Worm (Caenorhabditis elegans) whole organism, L4 larva: ENCODE measurements around the gene tbc-18.

Experiments used
- F26F4.8 ChIP-seq: fragments of 200-800 bp; sonication (Bioruptor generic); conservative IDR thresholded peaks from 2 replicates; pipeline ENCODE4 v1.3.6; 2022; ENCODE audit warnings: missing genetic modification characterization, missing compliant biosample characterization
- F37D6.2 ChIP-seq: sonication (generic microtip); optimal IDR thresholded peaks from 2 replicates; lab custom pipeline; 2016; ENCODE audit warnings: mild to moderate bottlenecking, missing genetic modification characterization, missing compliant biosample characterization
- F44E2.7 ChIP-seq: fragments of 200-800 bp; sonication (Bioruptor generic); IDR thresholded peaks from 2 replicates; pipeline ENCODE4 v2.1.2; 2022; ENCODE audit warnings: missing genetic modification characterization, missing compliant biosample characterization
- R02D3.7 ChIP-seq: fragments of 150-350 bp; sonication (generic microtip); optimal IDR thresholded peaks from 3 replicates; lab custom pipeline; 2014; ENCODE audit warnings: missing biosample characterization, missing genetic modification characterization
- T20F7.1 ChIP-seq: fragments of 200-800 bp; sonication (Bioruptor generic); optimal IDR thresholded peaks from 2 replicates; lab custom pipeline; 2018; ENCODE audit warnings: mild to moderate bottlenecking, missing genetic modification characterization, missing compliant biosample characterization
- Y105C5A.15 ChIP-seq: fragments of 200-800 bp; sonication (Bioruptor generic); IDR thresholded peaks from 2 replicates; pipeline ENCODE4 v1.3.6; 2022; ENCODE audit warnings: missing genetic modification characterization, missing compliant biosample characterization
- Y48G9A.11 ChIP-seq: fragments of 200-800 bp; sonication (Bioruptor generic); IDR thresholded peaks from 2 replicates; pipeline ENCODE4 v1.3.6; 2022; ENCODE audit warnings: missing genetic modification reagents, missing genetic modification characterization, missing compliant biosample characterization
- aha-1 ChIP-seq: fragments of 150-350 bp; peaks from one replicate; lab custom pipeline; 2014; ENCODE audit warnings: missing biosample characterization, missing genetic modification characterization
- aly-2 ChIP-seq: sonication (generic microtip); optimal IDR thresholded peaks from 2 replicates; lab custom pipeline; 2018; ENCODE audit warnings: missing biosample characterization, missing genetic modification characterization
- arid-1 ChIP-seq: fragments of 200-800 bp; sonication (Bioruptor generic); conservative IDR thresholded peaks from 2 replicates; pipeline ENCODE4 v1.3.6; 2022; ENCODE audit warnings: missing genetic modification reagents, missing genetic modification characterization, missing compliant biosample characterization
- ceh-32 ChIP-seq: sonication (generic microtip); optimal IDR thresholded peaks from 2 replicates; lab custom pipeline; 2016; ENCODE audit warnings: mild to moderate bottlenecking, missing genetic modification characterization, missing compliant biosample characterization; ENCODE audit not compliant: poor library complexity
- ceh-44 ChIP-seq: fragments of 200-800 bp; sonication (Bioruptor generic); IDR thresholded peaks from 2 replicates; pipeline ENCODE4 v1.3.6; 2022; ENCODE audit warnings: missing genetic modification reagents, missing genetic modification characterization, missing compliant biosample characterization
- ceh-82 ChIP-seq: sonication (generic microtip); optimal IDR thresholded peaks from 2 replicates; lab custom pipeline; 2017; ENCODE audit warnings: missing biosample characterization, missing genetic modification characterization
- ces-1 ChIP-seq: fragments of 150-350 bp; sonication (generic microtip); optimal IDR thresholded peaks from 4 replicates; lab custom pipeline; 2014; ENCODE audit warnings: missing biosample characterization, missing genetic modification reagents, missing genetic modification characterization
- cey-2 ChIP-seq: sonication (generic microtip); optimal IDR thresholded peaks from 3 replicates; lab custom pipeline; 2017; ENCODE audit warnings: missing genetic modification characterization, mild to moderate bottlenecking, missing compliant biosample characterization, antibody characterized with exemption, borderline replicate concordance; ENCODE audit not compliant: insufficient read depth
- daf-8 ChIP-seq: fragments of 200-800 bp; sonication (Bioruptor generic); IDR thresholded peaks from 2 replicates; pipeline ENCODE4 v1.3.6; 2022; ENCODE audit warnings: missing genetic modification characterization, missing compliant biosample characterization
- dmd-8 ChIP-seq: fragments of 200-800 bp; sonication (Bioruptor generic); IDR thresholded peaks from 2 replicates; pipeline ENCODE4 v1.3.6; 2022; ENCODE audit warnings: missing genetic modification characterization, missing compliant biosample characterization
- egl-27 ChIP-seq: sonication (generic microtip); optimal IDR thresholded peaks from 3 replicates; lab custom pipeline; 2017; ENCODE audit warnings: missing biosample characterization, missing genetic modification reagents, missing genetic modification characterization
- egl-43 ChIP-seq: fragments of 200-800 bp; sonication (Bioruptor generic); IDR thresholded peaks from 2 replicates; pipeline ENCODE4 v1.3.6; 2022; ENCODE audit warnings: missing genetic modification reagents, missing genetic modification characterization, missing compliant biosample characterization
- hlh-11 ChIP-seq: fragments of 200-800 bp; sonication (Bioruptor generic); optimal IDR thresholded peaks from 2 replicates; lab custom pipeline; 2018; ENCODE audit warnings: mild to moderate bottlenecking, missing genetic modification characterization, missing compliant biosample characterization
- hmg-1.1 ChIP-seq: fragments of 200-800 bp; sonication (Bioruptor generic); IDR thresholded peaks from 2 replicates; pipeline ENCODE4 v1.3.6; 2022; ENCODE audit warnings: missing genetic modification reagents, missing genetic modification characterization, missing compliant biosample characterization
- jun-1 ChIP-seq: fragments of 150-350 bp; optimal IDR thresholded peaks from 2 replicates; lab custom pipeline; 2014; ENCODE audit warnings: missing biosample characterization, missing genetic modification reagents, missing genetic modification characterization
- lim-7 ChIP-seq: fragments of 200-800 bp; sonication (Bioruptor generic); IDR thresholded peaks from 2 replicates; pipeline ENCODE4 v1.3.6; 2022; ENCODE audit warnings: missing genetic modification characterization, missing compliant biosample characterization
- lin-15B ChIP-seq: fragments of 150-350 bp; sonication (generic microtip); optimal IDR thresholded peaks from 3 replicates; lab custom pipeline; 2014; ENCODE audit warnings: missing biosample characterization, missing genetic modification characterization
- lin-29 ChIP-seq: fragments of 200-800 bp; sonication (Bioruptor generic); IDR thresholded peaks from 2 replicates; pipeline ENCODE4 v1.3.6; 2022; ENCODE audit warnings: missing genetic modification reagents, missing genetic modification characterization, missing compliant biosample characterization
- lsy-2 ChIP-seq, 2 experiments: fragments of 150-350 bp in 1 of 2; sonication (generic microtip) in 1 of 2; optimal IDR thresholded peaks; 2 replicates each; lab custom pipeline; 2014 to 2017; ENCODE audit warnings: missing biosample characterization in 2 of 2, missing genetic modification characterization in 2 of 2
- madf-9 ChIP-seq: fragments of 200-800 bp; sonication (Bioruptor generic); conservative IDR thresholded peaks from 2 replicates; pipeline ENCODE4 v1.3.6; 2022; ENCODE audit warnings: missing genetic modification reagents, missing genetic modification characterization, missing compliant biosample characterization
- mdt-29 ChIP-seq: fragments of 200-800 bp; sonication (Bioruptor generic); IDR thresholded peaks from 2 replicates; pipeline ENCODE4 v1.3.6; 2022; ENCODE audit warnings: missing genetic modification reagents, missing genetic modification characterization, missing compliant biosample characterization
- mes-2 ChIP-seq: sonication (generic microtip); optimal IDR thresholded peaks from 2 replicates; lab custom pipeline; 2016; ENCODE audit warnings: missing genotype, mild to moderate bottlenecking, missing genetic modification characterization, missing compliant biosample characterization; ENCODE audit not compliant: poor library complexity, severe bottlenecking
- mxl-3 ChIP-seq: fragments of 200-800 bp; sonication (Bioruptor generic); optimal IDR thresholded peaks from 2 replicates; lab custom pipeline; 2018; ENCODE audit warnings: mild to moderate bottlenecking, missing genetic modification characterization, missing compliant biosample characterization
- nhr-237 ChIP-seq: sonication (generic microtip); optimal IDR thresholded peaks from 2 replicates; lab custom pipeline; 2017; ENCODE audit warnings: missing biosample characterization, missing genetic modification characterization
- nhr-6 ChIP-seq: fragments of 150-350 bp; optimal IDR thresholded peaks from 2 replicates; lab custom pipeline; 2014; ENCODE audit warnings: missing biosample characterization, missing genetic modification characterization
- pqm-1 ChIP-seq: sonication (generic microtip); optimal IDR thresholded peaks from 2 replicates; lab custom pipeline; 2017; ENCODE audit warnings: missing biosample characterization, missing genetic modification characterization
- rbr-2 ChIP-seq: sonication (generic microtip); optimal IDR thresholded peaks from 2 replicates; lab custom pipeline; 2016; ENCODE audit warnings: missing genotype, missing genetic modification characterization, missing compliant biosample characterization
- sdz-12 ChIP-seq: fragments of 200-800 bp; sonication (Bioruptor generic); optimal IDR thresholded peaks from 2 replicates; lab custom pipeline; 2018; ENCODE audit warnings: mild to moderate bottlenecking, missing genetic modification characterization, missing compliant biosample characterization
- set-16 ChIP-seq: fragments of 200-800 bp; sonication (Bioruptor generic); IDR thresholded peaks from 2 replicates; pipeline ENCODE4 v1.3.6; 2022; ENCODE audit warnings: missing genetic modification reagents, missing genetic modification characterization, missing compliant biosample characterization
- skn-1 ChIP-seq: fragments of 150-350 bp; optimal IDR thresholded peaks from 2 replicates; lab custom pipeline; 2014; ENCODE audit warnings: missing biosample characterization, missing genetic modification characterization
- snpc-1.2 ChIP-seq: fragments of 200-800 bp; sonication (Bioruptor generic); IDR thresholded peaks from 2 replicates; pipeline ENCODE4 v1.3.6; 2022; ENCODE audit warnings: missing genetic modification reagents, missing genetic modification characterization, missing compliant biosample characterization
- tra-1 ChIP-seq: fragments of 200-800 bp; sonication (Bioruptor generic); IDR thresholded peaks from 2 replicates; pipeline ENCODE4 v1.3.6; 2022; ENCODE audit warnings: missing genetic modification reagents, missing genetic modification characterization, missing compliant biosample characterization
- unc-39 ChIP-seq: sonication (generic microtip); optimal IDR thresholded peaks from 2 replicates; lab custom pipeline; 2017; ENCODE audit warnings: missing biosample characterization, missing genetic modification characterization
- unc-62 ChIP-seq, 3 experiments: fragments of 150-350 bp in 1 of 3; sonication (generic microtip); optimal IDR thresholded peaks in 2 of 3; peaks in 1 of 3; 1 replicate in 1 of 3; 2 replicates in 2 of 3; lab custom pipeline; 2014 to 2017; ENCODE audit warnings: missing biosample characterization in 3 of 3, missing genetic modification characterization in 3 of 3, missing genetic modification reagents in 3 of 3, missing genotype in 1 of 3
- vab-7 ChIP-seq: fragments of 200-800 bp; sonication (Bioruptor generic); IDR thresholded peaks from 2 replicates; pipeline ENCODE4 v1.3.6; 2022; ENCODE audit warnings: missing genetic modification reagents, missing genetic modification characterization, missing compliant biosample characterization
- zag-1 ChIP-seq: fragments of 150-350 bp; optimal IDR thresholded peaks from 2 replicates; lab custom pipeline; 2014; ENCODE audit warnings: missing biosample characterization, missing genetic modification characterization
- zip-2 ChIP-seq: fragments of 150-350 bp; optimal IDR thresholded peaks from 2 replicates; lab custom pipeline; 2014; ENCODE audit warnings: missing biosample characterization, missing genetic modification characterization
- ztf-7 ChIP-seq: fragments of 150-350 bp; optimal IDR thresholded peaks from 2 replicates; lab custom pipeline; 2014; ENCODE audit warnings: missing biosample characterization, missing genetic modification characterization

tbc-18 gene

ce11 chrX:8413130-8413529 is 34.8 kb downstream of the tbc-18 start, which contains the start of gene F08F1.4:
Gene F08F1.4, plus strand, starts transcription at chrX:8413430.
- no peak for TF ChIP-seq aly-2 (tag; lab: Kevin White, UChicago)
- peak; percentile 40 for TF ChIP-seq aha-1 (tag; lab: Kevin White, UChicago)
- TF ChIP-seq nhr-6 (tag; lab: Kevin White, UChicago), result no peak

ce11 chrX:8416819-8417218 is 38.5 kb downstream of the tbc-18 start, which contains the start of gene ced-8:
Gene ced-8, minus strand, starts transcription at chrX:8416919.
- TF ChIP-seq ztf-7 (no peak), ceh-44 (GFP tag; lab: Robert Waterston, UW) (no peak), F37D6.2 (no peak), R02D3.7 (no peak), snpc-1.2 (GFP tag; lab: Robert Waterston, UW) (no peak), ceh-82 (tag; lab: Kevin White, UChicago) (no peak), nhr-6 (tag; lab: Kevin White, UChicago) (no peak), lin-29 (GFP tag; lab: Robert Waterston, UW) (no peak), zip-2 (tag; lab: Kevin White, UChicago) (no peak), cey-2 (no peak), nhr-237 (tag; lab: Kevin White, UChicago) (no peak), daf-8 (no peak), F26F4.8 (GFP tag; lab: Robert Waterston, UW) (no peak), T20F7.1 (GFP tag; lab: Kevin White, UChicago) (no peak), zag-1 (tag; lab: Kevin White, UChicago) (no peak), rbr-2 (tag; lab: Kevin White, UChicago) (no peak)

ce11 chrX:8417727-8418126 is 39.4 kb downstream of the tbc-18 start:
- TF ChIP-seq lin-15B (tag; lab: Kevin White, UChicago) (no peak), cey-2 (no peak), dmd-8 (GFP tag; lab: Robert Waterston, UW) (peak; percentile 80), jun-1 (tag; lab: Kevin White, UChicago) (no peak), Y48G9A.11 (GFP tag; lab: Robert Waterston, UW) (0 out of 2 replicates have a peak, but pooled peaks have one; percentile 42), madf-9 (GFP tag; lab: Robert Waterston, UW) (0 out of 2 replicates have a peak, but pooled peaks have one; percentile 29), Y105C5A.15 (GFP tag; lab: Robert Waterston, UW) (no peak), egl-43 (GFP tag; lab: Robert Waterston, UW) (peak; percentile 66; the same call in 1 of the 2 replicates), mes-2 (peak; percentile 38), pqm-1 (tag; lab: Kevin White, UChicago) (no peak), lsy-2 (tag; optimal IDR thresholded peaks at IDR 0.05; lab: Kevin White, UChicago) (no peak), R02D3.7 (no peak), hmg-1.1 (GFP tag; lab: Robert Waterston, UW) (no peak), mxl-3 (no peak), aly-2 (tag; lab: Kevin White, UChicago) (no peak), egl-27 (tag; lab: Kevin White, UChicago) (no peak), tra-1 (GFP tag; lab: Robert Waterston, UW) (peak; percentile 13; the same call in 1 of the 2 replicates), set-16 (no peak), lim-7 (GFP tag; lab: Robert Waterston, UW) (peak; percentile 69; the same call in 1 of the 2 replicates), F26F4.8 (GFP tag; lab: Robert Waterston, UW) (0 out of 2 replicates have a peak, but pooled peaks have one; percentile 57), unc-39 (tag; lab: Kevin White, UChicago) (no peak), mdt-29 (GFP tag; lab: Robert Waterston, UW) (0 out of 2 replicates have a peak, but pooled peaks have one; percentile 21), snpc-1.2 (GFP tag; lab: Robert Waterston, UW) (peak; percentile 67), ceh-32 (tag; lab: Kevin White, UChicago) (no peak), unc-62 (GFP tag; optimal IDR thresholded peaks at IDR 0.05 in 1 of 2; lab: Kevin White, UChicago) (peak in 1 of 2 experiments; percentile 23), unc-62 (tag; optimal IDR thresholded peaks at IDR 0.05; lab: Kevin White, UChicago) (no peak), hlh-11 (no peak), sdz-12 (GFP tag; lab: Kevin White, UChicago) (no peak), arid-1 (GFP tag; lab: Robert Waterston, UW) (no peak), aha-1 (tag; lab: Kevin White, UChicago) (peak; percentile 72), F44E2.7 (0 out of 2 replicates have a peak, but pooled peaks have one; percentile 23), vab-7 (GFP tag; lab: Robert Waterston, UW) (0 out of 2 replicates have a peak, but pooled peaks have one; percentile 23), ces-1 (GFP tag; lab: Kevin White, UChicago) (no peak), skn-1 (tag; lab: Kevin White, UChicago) (no peak)
